Worm (Caenorhabditis elegans) whole organism, L4 larva: ENCODE measurements around the gene srx-135.

Experiments
- F37D6.2 ChIP-seq: sonication (generic microtip); optimal IDR thresholded peaks from 2 replicates; lab custom pipeline; 2016; ENCODE audit warnings: mild to moderate bottlenecking, missing genetic modification characterization, missing compliant biosample characterization
- F44E2.7 ChIP-seq: fragments of 200-800 bp; sonication (Bioruptor generic); IDR thresholded peaks from 2 replicates; pipeline ENCODE4 v2.1.2; 2022; ENCODE audit warnings: missing genetic modification characterization, missing compliant biosample characterization
- R02D3.7 ChIP-seq: fragments of 150-350 bp; sonication (generic microtip); optimal IDR thresholded peaks from 3 replicates; lab custom pipeline; 2014; ENCODE audit warnings: missing biosample characterization, missing genetic modification characterization
- Y48G9A.11 ChIP-seq: fragments of 200-800 bp; sonication (Bioruptor generic); IDR thresholded peaks from 2 replicates; pipeline ENCODE4 v1.3.6; 2022; ENCODE audit warnings: missing genetic modification reagents, missing genetic modification characterization, missing compliant biosample characterization
- aha-1 ChIP-seq: fragments of 150-350 bp; peaks from one replicate; lab custom pipeline; 2014; ENCODE audit warnings: missing biosample characterization, missing genetic modification characterization
- arid-1 ChIP-seq: fragments of 200-800 bp; sonication (Bioruptor generic); conservative IDR thresholded peaks from 2 replicates; pipeline ENCODE4 v1.3.6; 2022; ENCODE audit warnings: missing genetic modification reagents, missing genetic modification characterization, missing compliant biosample characterization
- ceh-20 ChIP-seq: fragments of 200-800 bp; sonication (Bioruptor generic); IDR thresholded peaks from 2 replicates; pipeline ENCODE4 v1.3.6; 2022; ENCODE audit warnings: missing genetic modification reagents, missing genetic modification characterization, missing compliant biosample characterization
- ceh-32 ChIP-seq: sonication (generic microtip); optimal IDR thresholded peaks from 2 replicates; lab custom pipeline; 2016; ENCODE audit warnings: mild to moderate bottlenecking, missing genetic modification characterization, missing compliant biosample characterization; ENCODE audit not compliant: poor library complexity
- ceh-82 ChIP-seq: sonication (generic microtip); optimal IDR thresholded peaks from 2 replicates; lab custom pipeline; 2017; ENCODE audit warnings: missing biosample characterization, missing genetic modification characterization
- ces-1 ChIP-seq: fragments of 150-350 bp; sonication (generic microtip); optimal IDR thresholded peaks from 4 replicates; lab custom pipeline; 2014; ENCODE audit warnings: missing biosample characterization, missing genetic modification reagents, missing genetic modification characterization
- cey-2 ChIP-seq: sonication (generic microtip); optimal IDR thresholded peaks from 3 replicates; lab custom pipeline; 2017; ENCODE audit warnings: missing genetic modification characterization, mild to moderate bottlenecking, missing compliant biosample characterization, antibody characterized with exemption, borderline replicate concordance; ENCODE audit not compliant: insufficient read depth
- ctbp-1 ChIP-seq: fragments of 200-800 bp; sonication (Bioruptor generic); IDR thresholded peaks from 2 replicates; pipeline ENCODE4 v1.3.6; 2022; ENCODE audit warnings: missing genetic modification reagents, missing genetic modification characterization, missing compliant biosample characterization
- daf-12 ChIP-seq: fragments of 150-350 bp; optimal IDR thresholded peaks from 2 replicates; lab custom pipeline; 2014; ENCODE audit warnings: missing biosample characterization, missing genetic modification reagents, missing genetic modification characterization
- daf-19 ChIP-seq: fragments of 200-800 bp; sonication (Bioruptor generic); conservative IDR thresholded peaks from 2 replicates; pipeline ENCODE4 v1.3.6; 2022; ENCODE audit warnings: missing genetic modification characterization, missing compliant biosample characterization
- daf-8 ChIP-seq: fragments of 200-800 bp; sonication (Bioruptor generic); IDR thresholded peaks from 2 replicates; pipeline ENCODE4 v1.3.6; 2022; ENCODE audit warnings: missing genetic modification characterization, missing compliant biosample characterization
- dmd-9 ChIP-seq: fragments of 200-800 bp; sonication (Bioruptor generic); IDR thresholded peaks from 2 replicates; pipeline ENCODE4 v1.3.6; 2022; ENCODE audit warnings: missing genetic modification reagents, missing genetic modification characterization, missing compliant biosample characterization
- duxl-1 ChIP-seq: sonication (generic microtip); optimal IDR thresholded peaks from 2 replicates; lab custom pipeline; 2016; ENCODE audit warnings: mild to moderate bottlenecking, missing genetic modification characterization, moderate library complexity, missing compliant biosample characterization; ENCODE audit not compliant: poor library complexity
- fos-1 ChIP-seq: fragments of 150-350 bp; optimal IDR thresholded peaks from 2 replicates; lab custom pipeline; 2014; ENCODE audit warnings: missing biosample characterization, missing genetic modification characterization
- gei-8 ChIP-seq: fragments of 200-800 bp; sonication (Bioruptor generic); optimal IDR thresholded peaks from 2 replicates; lab custom pipeline; 2018; ENCODE audit warnings: mild to moderate bottlenecking, missing genetic modification characterization, missing compliant biosample characterization
- hlh-30 ChIP-seq: sonication (generic microtip); optimal IDR thresholded peaks from 2 replicates; lab custom pipeline; 2017; ENCODE audit warnings: antibody characterized with exemption, mild to moderate bottlenecking, missing genetic modification characterization, missing compliant biosample characterization; ENCODE audit not compliant: insufficient read depth
- jun-1 ChIP-seq: fragments of 150-350 bp; optimal IDR thresholded peaks from 2 replicates; lab custom pipeline; 2014; ENCODE audit warnings: missing biosample characterization, missing genetic modification reagents, missing genetic modification characterization
- lin-15B ChIP-seq: fragments of 150-350 bp; sonication (generic microtip); optimal IDR thresholded peaks from 3 replicates; lab custom pipeline; 2014; ENCODE audit warnings: missing biosample characterization, missing genetic modification characterization
- madf-9 ChIP-seq: fragments of 200-800 bp; sonication (Bioruptor generic); conservative IDR thresholded peaks from 2 replicates; pipeline ENCODE4 v1.3.6; 2022; ENCODE audit warnings: missing genetic modification reagents, missing genetic modification characterization, missing compliant biosample characterization
- mdt-29 ChIP-seq: fragments of 200-800 bp; sonication (Bioruptor generic); IDR thresholded peaks from 2 replicates; pipeline ENCODE4 v1.3.6; 2022; ENCODE audit warnings: missing genetic modification reagents, missing genetic modification characterization, missing compliant biosample characterization
- mxl-2 ChIP-seq: fragments of 200-800 bp; sonication (Bioruptor generic); conservative IDR thresholded peaks from 2 replicates; pipeline ENCODE4 v1.3.6; 2022; ENCODE audit warnings: missing genetic modification reagents, missing genetic modification characterization, missing compliant biosample characterization
- nhr-10 ChIP-seq: fragments of 150-350 bp; optimal IDR thresholded peaks from 2 replicates; lab custom pipeline; 2014; ENCODE audit warnings: missing biosample characterization, missing genetic modification characterization
- nhr-28 ChIP-seq: fragments of 150-350 bp; optimal IDR thresholded peaks from 2 replicates; lab custom pipeline; 2014; ENCODE audit warnings: missing biosample characterization, missing genetic modification characterization
- nhr-48 ChIP-seq: sonication (generic microtip); optimal IDR thresholded peaks from 2 replicates; lab custom pipeline; 2016; ENCODE audit warnings: mild to moderate bottlenecking, missing genetic modification characterization, missing compliant biosample characterization
- nhr-6 ChIP-seq: fragments of 150-350 bp; optimal IDR thresholded peaks from 2 replicates; lab custom pipeline; 2014; ENCODE audit warnings: missing biosample characterization, missing genetic modification characterization
- set-16 ChIP-seq: fragments of 200-800 bp; sonication (Bioruptor generic); IDR thresholded peaks from 2 replicates; pipeline ENCODE4 v1.3.6; 2022; ENCODE audit warnings: missing genetic modification reagents, missing genetic modification characterization, missing compliant biosample characterization
- snpc-1.2 ChIP-seq: fragments of 200-800 bp; sonication (Bioruptor generic); IDR thresholded peaks from 2 replicates; pipeline ENCODE4 v1.3.6; 2022; ENCODE audit warnings: missing genetic modification reagents, missing genetic modification characterization, missing compliant biosample characterization
- spr-1 ChIP-seq: sonication (generic microtip); optimal IDR thresholded peaks from 2 replicates; lab custom pipeline; 2016; ENCODE audit warnings: mild to moderate bottlenecking, missing genetic modification characterization, missing compliant biosample characterization
- unc-39 ChIP-seq: sonication (generic microtip); optimal IDR thresholded peaks from 2 replicates; lab custom pipeline; 2017; ENCODE audit warnings: missing biosample characterization, missing genetic modification characterization
- unc-62 ChIP-seq, 3 experiments: fragments of 150-350 bp in 1 of 3; sonication (generic microtip); optimal IDR thresholded peaks in 2 of 3; peaks in 1 of 3; 1 replicate in 1 of 3; 2 replicates in 2 of 3; lab custom pipeline; 2014 to 2017; ENCODE audit warnings: missing biosample characterization in 3 of 3, missing genetic modification characterization in 3 of 3, missing genetic modification reagents in 3 of 3, missing genotype in 1 of 3
- vab-7 ChIP-seq: fragments of 200-800 bp; sonication (Bioruptor generic); IDR thresholded peaks from 2 replicates; pipeline ENCODE4 v1.3.6; 2022; ENCODE audit warnings: missing genetic modification reagents, missing genetic modification characterization, missing compliant biosample characterization
- zfp-2 ChIP-seq: sonication (generic microtip); optimal IDR thresholded peaks from 2 replicates; lab custom pipeline; 2016; ENCODE audit warnings: mild to moderate bottlenecking, missing genetic modification characterization, missing compliant biosample characterization
- zfp-3 ChIP-seq: fragments of 200-800 bp; sonication (Bioruptor generic); conservative IDR thresholded peaks from 2 replicates; pipeline ENCODE4 v1.3.6; 2022; ENCODE audit warnings: missing genetic modification reagents, missing genetic modification characterization, missing compliant biosample characterization

The srx-135 gene

ce11 chrV:13880607-13881006, 21.6 kb downstream of the srx-135 start, which contains the start of gene T22G5.3:
Gene T22G5.3, plus strand, starts transcription at chrV:13880907.
- TF ChIP-seq vab-7 (GFP tag; lab: Robert Waterston, UW) (no peak), daf-8 (GFP tag; lab: Robert Waterston, UW) (no peak), gei-8 (GFP tag; lab: Kevin White, UChicago) (no peak), mxl-2 (GFP tag; lab: Robert Waterston, UW) (no peak), R02D3.7 (tag; lab: Kevin White, UChicago) (no peak), cey-2 (tag; lab: Kevin White, UChicago) (no peak), spr-1 (tag; lab: Kevin White, UChicago) (no peak), ceh-20 (GFP tag; lab: Robert Waterston, UW) (no peak), zfp-3 (no peak), arid-1 (GFP tag; lab: Robert Waterston, UW) (no peak), ces-1 (GFP tag; lab: Kevin White, UChicago) (no peak), Y48G9A.11 (no peak), ceh-82 (tag; lab: Kevin White, UChicago) (no peak), duxl-1 (tag; lab: Kevin White, UChicago) (no peak)

ce11 chrV:13887358-13887757, 28.4 kb downstream of the srx-135 start, which contains the start of gene srsx-19:
Gene srsx-19, plus strand, starts transcription at chrV:13887658.
- no peak for TF ChIP-seq nhr-48 (tag; lab: Kevin White, UChicago)
- TF ChIP-seq F44E2.7 (GFP tag; lab: Robert Waterston, UW) = no peak
- no peak for TF ChIP-seq set-16
- TF ChIP-seq aha-1 (tag; lab: Kevin White, UChicago) = peak; percentile 16
- no peak for TF ChIP-seq daf-19 (GFP tag; lab: Robert Waterston, UW)
- no peak for TF ChIP-seq jun-1 (tag; lab: Kevin White, UChicago)

DNA sequence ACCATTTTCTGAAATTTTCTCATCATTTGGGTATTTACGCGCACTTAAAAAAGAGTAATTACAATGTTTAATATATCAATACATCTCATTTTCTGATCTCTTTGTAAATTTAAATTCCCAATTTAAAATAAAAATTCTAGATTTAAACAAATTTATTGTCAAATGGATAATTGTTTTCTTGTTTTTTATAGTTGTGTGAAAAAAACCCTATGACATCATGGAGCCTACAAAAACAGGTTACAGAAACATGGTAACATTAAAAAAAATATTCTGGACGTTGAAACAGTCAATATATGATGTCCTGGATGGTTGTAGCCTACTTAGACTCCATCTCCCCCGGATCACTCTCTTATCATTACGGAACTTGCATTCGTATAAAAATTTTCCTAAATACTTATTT, 30.5 kb downstream of the srx-135 start, which contains the start of gene spp-12:
TSS of gene spp-12 (plus strand) at position 301 of the 400 bp plus-strand sequence.
- TF ChIP-seq zfp-2 (tag; lab: Kevin White, UChicago) = no peak
- TF ChIP-seq set-16 = no peak
- TF ChIP-seq dmd-9 (GFP tag; lab: Robert Waterston, UW) = no peak
- no peak for TF ChIP-seq unc-39 (tag; lab: Kevin White, UChicago)
- TF ChIP-seq hlh-30 (tag; lab: Kevin White, UChicago) = no peak
- no peak for TF ChIP-seq nhr-6 (tag; lab: Kevin White, UChicago)
- no peak for TF ChIP-seq nhr-28 (tag; lab: Kevin White, UChicago)
- no peak for TF ChIP-seq daf-8 (GFP tag; lab: Robert Waterston, UW)
- no peak for TF ChIP-seq ctbp-1 (GFP tag; lab: Robert Waterston, UW)
- TF ChIP-seq snpc-1.2 = no peak
- no peak for TF ChIP-seq ceh-20 (GFP tag; lab: Robert Waterston, UW)
- no peak for TF ChIP-seq daf-12 (tag; lab: Kevin White, UChicago)

- TF ChIP-seq zfp-3 (no peak), ceh-32 (tag; lab: Kevin White, UChicago) (no peak), hlh-30 (tag; lab: Kevin White, UChicago) (no peak), unc-62 (GFP tag; optimal IDR thresholded peaks at IDR 0.05 in 1 of 2; lab: Kevin White, UChicago) (no peak), unc-62 (tag; optimal IDR thresholded peaks at IDR 0.05; lab: Kevin White, UChicago) (no peak), mxl-2 (GFP tag; lab: Robert Waterston, UW) (no peak), F37D6.2 (tag; lab: Kevin White, UChicago) (no peak), lin-15B (no peak), snpc-1.2 (no peak), fos-1 (tag; lab: Kevin White, UChicago) (no peak), nhr-28 (tag; lab: Kevin White, UChicago) (no peak), cey-2 (tag; lab: Kevin White, UChicago) (no peak), madf-9 (no peak), mdt-29 (GFP tag; lab: Robert Waterston, UW) (no peak), nhr-10 (tag; lab: Kevin White, UChicago) (no peak)
These were observed 31.5 kb downstream of the srx-135 start, which contains the start of gene lbp-8 for ce11 chrV:13890473-13890872. Gene lbp-8, plus strand, starts transcription at chrV:13890773.
